Comparison of ENCODE assay signal across 4 fruit fly cellular contexts in the genomic region with DNA sequence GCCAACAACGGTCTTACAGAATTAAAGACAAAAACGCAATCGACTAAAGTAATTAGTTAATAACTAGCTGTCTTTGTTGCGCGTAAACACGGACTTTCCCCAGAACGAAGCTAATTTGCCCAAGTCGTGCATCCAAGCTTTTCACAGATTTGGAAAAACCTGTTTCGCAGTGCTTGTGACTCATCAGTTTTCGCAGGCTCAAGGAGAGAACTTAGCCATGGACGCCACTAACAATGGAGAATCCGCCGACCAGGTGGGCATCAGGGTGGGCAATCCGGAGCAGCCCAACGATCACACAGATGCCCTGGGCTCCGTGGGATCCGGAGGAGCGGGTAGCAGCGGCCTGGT.
TF ChIP-seq lines count a peak whose summit lies in the region.

No protein-coding gene starts in this region.

- TF ChIP-seq CTCF in whole organism, embryonic (GFP tag; optimal IDR thresholded peaks at IDR 0.05; lab: Kevin White, UChicago) = no peak

TF ChIP-seq in whole organism, adult, 20 proteins besides CTCF, POLR2A, EP300 and RAD21:
- TF ChIP-seq ovo (GFP tag; optimal IDR thresholded peaks at IDR 0.05; lab: Kevin White, UChicago) = no peak
- no peak for TF ChIP-seq CG7101 (tag; optimal IDR thresholded peaks at IDR 0.05; lab: Kevin White, UChicago)
- TF ChIP-seq CG11617 (GFP tag; optimal IDR thresholded peaks at IDR 0.05; lab: Kevin White, UChicago) = no peak
- no peak for TF ChIP-seq CG12768 (GFP tag; optimal IDR thresholded peaks at IDR 0.05; lab: Kevin White, UChicago)
- peak in 1 of 2 experiments; percentile 83 for TF ChIP-seq cnc (optimal IDR thresholded peaks at IDR 0.05; lab: Kevin White, UChicago)
- no peak for TF ChIP-seq Hr96 (GFP tag; optimal IDR thresholded peaks at IDR 0.05; lab: Kevin White, UChicago)
- TF ChIP-seq bab1 (GFP tag; optimal IDR thresholded peaks at IDR 0.05; lab: Kevin White, UChicago) = peak; percentile 14

TF ChIP-seq in whole organism, embryonic, 481 proteins besides CTCF, POLR2A, EP300 and RAD21 (continues in another document):
- TF ChIP-seq prd (optimal IDR thresholded peaks at IDR 0.05; lab: Kevin White, UChicago) = no peak
- no peak for TF ChIP-seq prd (GFP tag; IDR thresholded peaks at IDR 0.05; lab: Robert Waterston, UW)
- no peak for TF ChIP-seq HHEX (GFP tag; optimal IDR thresholded peaks at IDR 0.05; lab: Kevin White, UChicago)
- no peak for TF ChIP-seq eyg (GFP tag; optimal IDR thresholded peaks at IDR 0.05; lab: Kevin White, UChicago)
- TF ChIP-seq Elba2 (GFP tag; optimal IDR thresholded peaks at IDR 0.05; lab: Kevin White, UChicago) = no peak
- 0 out of 2 replicates have a peak, but pooled peaks have one; percentile 5 for TF ChIP-seq E2f2 (GFP tag; IDR thresholded peaks at IDR 0.05; lab: Robert Waterston, UW)
- no peak for TF ChIP-seq Antp (GFP tag; optimal IDR thresholded peaks at IDR 0.05; lab: Kevin White, UChicago)
- no peak for TF ChIP-seq Sry-δ (GFP tag; optimal IDR thresholded peaks at IDR 0.05; lab: Kevin White, UChicago)
- no peak for TF ChIP-seq CG7928 (GFP tag; optimal IDR thresholded peaks at IDR 0.05; lab: Kevin White, UChicago)
- TF ChIP-seq CG11696 (GFP tag; IDR thresholded peaks at IDR 0.05; lab: Robert Waterston, UW) = no peak
- no peak for TF ChIP-seq CG3281 (GFP tag; optimal IDR thresholded peaks at IDR 0.05; lab: Kevin White, UChicago)
- TF ChIP-seq CG2875 (GFP tag; optimal IDR thresholded peaks at IDR 0.05; lab: Kevin White, UChicago) = no peak
- no peak for TF ChIP-seq row (GFP tag; IDR thresholded peaks at IDR 0.05; lab: Robert Waterston, UW)
- peak; percentile 67 for TF ChIP-seq MESR4 (GFP tag; optimal IDR thresholded peaks at IDR 0.05; lab: Kevin White, UChicago)
- TF ChIP-seq Dad (GFP tag; optimal IDR thresholded peaks at IDR 0.05; lab: Kevin White, UChicago) = no peak
- no peak for TF ChIP-seq her (GFP tag; optimal IDR thresholded peaks at IDR 0.05; lab: Kevin White, UChicago)
- no peak for TF ChIP-seq Ets97D (GFP tag; optimal IDR thresholded peaks at IDR 0.05; lab: Kevin White, UChicago)
- no peak for TF ChIP-seq Xbp1 (GFP tag; optimal IDR thresholded peaks at IDR 0.05; lab: Kevin White, UChicago)
- no peak for TF ChIP-seq CG14441 (GFP tag; IDR thresholded peaks at IDR 0.05; lab: Robert Waterston, UW)
- peak; percentile 56 for TF ChIP-seq CG4617 (GFP tag; optimal IDR thresholded peaks at IDR 0.05; lab: Kevin White, UChicago; ENCODE audit: borderline replicate concordance)
- no peak for TF ChIP-seq CG10147 (GFP tag; optimal IDR thresholded peaks at IDR 0.05; lab: Kevin White, UChicago)
- TF ChIP-seq dysf (GFP tag; IDR thresholded peaks at IDR 0.05; lab: Robert Waterston, UW) = no peak
- TF ChIP-seq kay (GFP tag; optimal IDR thresholded peaks at IDR 0.05; lab: Kevin White, UChicago) = peak; percentile 13
- TF ChIP-seq dpn (GFP tag; optimal IDR thresholded peaks at IDR 0.05; lab: Kevin White, UChicago) = no peak
- TF ChIP-seq CG18764 (GFP tag; optimal IDR thresholded peaks at IDR 0.05; lab: Kevin White, UChicago) = no peak
- TF ChIP-seq HmgZ (tag; optimal IDR thresholded peaks at IDR 0.05; lab: Kevin White, UChicago) = no peak
- no peak for TF ChIP-seq CG18476 (GFP tag; optimal IDR thresholded peaks at IDR 0.05; lab: Kevin White, UChicago)
- no peak for TF ChIP-seq org-1 (GFP tag; optimal IDR thresholded peaks at IDR 0.05; lab: Kevin White, UChicago)

TF ChIP-seq in whole organism, prepupa, 60 proteins besides CTCF, POLR2A, EP300 and RAD21:
- no peak for TF ChIP-seq CG11902 (GFP tag; optimal IDR thresholded peaks at IDR 0.05; lab: Kevin White, UChicago)
- TF ChIP-seq vri (GFP tag; optimal IDR thresholded peaks at IDR 0.05; lab: Kevin White, UChicago) = peak; percentile 69
- no peak for TF ChIP-seq achi (GFP tag; optimal IDR thresholded peaks at IDR 0.05; lab: Kevin White, UChicago)

TF ChIP-seq in whole organism, wandering third instar larva, 38 proteins besides CTCF, POLR2A, EP300 and RAD21:
- TF ChIP-seq Rel (GFP tag; optimal IDR thresholded peaks at IDR 0.05; lab: Kevin White, UChicago) (no peak), Rel (tag; optimal IDR thresholded peaks at IDR 0.05; lab: Kevin White, UChicago) (peak; percentile 65), lola (GFP tag; optimal IDR thresholded peaks at IDR 0.05; lab: Kevin White, UChicago) (no peak), psq (GFP tag; optimal IDR thresholded peaks at IDR 0.05; lab: Kevin White, UChicago) (no peak)
